Fruit fly (Drosophila melanogaster): ENCODE data around the gene CG42724.
A peak's percentile ranks its signal among the peaks of the same experiment; 100 is the strongest.

Gene CG42724

DNA sequence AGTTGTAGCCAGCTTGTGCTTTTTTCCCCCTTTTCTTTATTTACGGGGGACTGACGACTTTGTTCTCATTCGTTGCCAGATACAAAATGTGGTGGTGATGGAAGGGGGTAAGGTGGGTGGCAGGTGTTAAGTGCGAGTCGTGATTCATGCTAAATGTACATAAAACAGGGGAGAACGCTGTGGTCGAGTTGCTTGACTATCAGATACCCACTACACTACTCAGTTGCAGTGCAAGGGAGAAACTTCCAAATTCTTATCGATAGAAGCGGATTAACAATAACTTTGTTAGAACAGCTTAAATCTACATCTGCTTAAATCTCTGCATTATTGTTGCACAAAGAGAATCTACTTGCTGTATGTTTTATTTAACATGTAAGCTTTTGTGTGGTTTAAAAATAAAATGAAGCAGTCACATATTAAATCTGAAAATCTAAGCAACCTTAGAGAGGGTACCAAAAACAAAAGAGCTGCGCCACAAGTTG is 29.6 kb upstream of the CG42724 start (continued):
- TF ChIP-seq CG10543 (GFP tag; optimal IDR thresholded peaks at IDR 0.05), result no peak
- no peak for TF ChIP-seq CG15011 (GFP tag; optimal IDR thresholded peaks at IDR 0.05)
- no peak for TF ChIP-seq tx (GFP tag; optimal IDR thresholded peaks at IDR 0.05)
- TF ChIP-seq Xbp1 (GFP tag; optimal IDR thresholded peaks at IDR 0.05), result no peak
- TF ChIP-seq tll (GFP tag; optimal IDR thresholded peaks at IDR 0.05), result no peak
- no peak for TF ChIP-seq Sry-δ (GFP tag; optimal IDR thresholded peaks at IDR 0.05)
- no peak for TF ChIP-seq CG16815 (GFP tag; optimal IDR thresholded peaks at IDR 0.05)
- peak; percentile 21 for TF ChIP-seq CG30403 (GFP tag; optimal IDR thresholded peaks at IDR 0.05)
- TF ChIP-seq E2f2 (GFP tag; IDR thresholded peaks at IDR 0.05), result no peak
- TF ChIP-seq CG12236 (GFP tag; optimal IDR thresholded peaks at IDR 0.05), result no peak
- no peak for TF ChIP-seq CG10321 (GFP tag; IDR thresholded peaks at IDR 0.05)
- no peak for TF ChIP-seq CG15073 (GFP tag; optimal IDR thresholded peaks at IDR 0.05)
- no peak for TF ChIP-seq H15 (GFP tag; IDR thresholded peaks at IDR 0.05)
- TF ChIP-seq emc (GFP tag; optimal IDR thresholded peaks at IDR 0.05), result no peak
- TF ChIP-seq ATbp (GFP tag; optimal IDR thresholded peaks at IDR 0.05), result peak; percentile 35
- 0 out of 2 replicates have a peak, but pooled peaks have one; percentile 22 for TF ChIP-seq CG3847 (GFP tag; IDR thresholded peaks at IDR 0.05)
- peak; percentile 49 for TF ChIP-seq nerfin-2 (GFP tag; IDR thresholded peaks at IDR 0.05; ENCODE audit: partially characterized antibody)
- TF ChIP-seq CG14710 (tag; optimal IDR thresholded peaks at IDR 0.05), result no peak
- TF ChIP-seq jigr1 (GFP tag; IDR thresholded peaks at IDR 0.05), result no peak
- TF ChIP-seq Chrac-16 (GFP tag; optimal IDR thresholded peaks at IDR 0.05), result no peak
- no peak for TF ChIP-seq Tbp (GFP tag; optimal IDR thresholded peaks at IDR 0.05)
- no peak for TF ChIP-seq CG17912 (GFP tag; optimal IDR thresholded peaks at IDR 0.05)
- TF ChIP-seq CG5953 (GFP tag; IDR thresholded peaks at IDR 0.05), result no peak
- TF ChIP-seq hbn (GFP tag; IDR thresholded peaks at IDR 0.05; ENCODE audit: partially characterized antibody), result no peak
- no peak for TF ChIP-seq Lim3 (GFP tag; IDR thresholded peaks at IDR 0.05)
- peak; percentile 20 for TF ChIP-seq Sox100B (GFP tag; optimal IDR thresholded peaks at IDR 0.05)
- no peak for TF ChIP-seq CG32767 (GFP tag; IDR thresholded peaks at IDR 0.05)
- TF ChIP-seq Blimp-1 (GFP tag; optimal IDR thresholded peaks at IDR 0.05), result peak; percentile 28
- TF ChIP-seq fd3F (GFP tag; optimal IDR thresholded peaks at IDR 0.05), result no peak
- TF ChIP-seq bowl (GFP tag; IDR thresholded peaks at IDR 0.05), result no peak
- peak; percentile 68 for TF ChIP-seq tna (GFP tag; IDR thresholded peaks at IDR 0.05; ENCODE audit: partially characterized antibody)
- no peak for TF ChIP-seq CG3995 (GFP tag; optimal IDR thresholded peaks at IDR 0.05)
- TF ChIP-seq HLH4C (GFP tag; IDR thresholded peaks at IDR 0.05; ENCODE audit: partially characterized antibody), result peak; percentile 72; the same call in 2 of the 3 replicates
- no peak for TF ChIP-seq toy (GFP tag; IDR thresholded peaks at IDR 0.05)
- peak; percentile 11 for TF ChIP-seq CG7556 (GFP tag; optimal IDR thresholded peaks at IDR 0.05)
- TF ChIP-seq CG7928 (GFP tag; optimal IDR thresholded peaks at IDR 0.05), result no peak
- no peak for TF ChIP-seq p53 (GFP tag; optimal IDR thresholded peaks at IDR 0.05)
- TF ChIP-seq Gug (GFP tag; IDR thresholded peaks at IDR 0.05), result no peak
- no peak for TF ChIP-seq Jarid2 (GFP tag; optimal IDR thresholded peaks at IDR 0.05)
- peak; percentile 15 for TF ChIP-seq CG13775 (GFP tag; optimal IDR thresholded peaks at IDR 0.05)
- no peak for TF ChIP-seq HmgZ (tag; optimal IDR thresholded peaks at IDR 0.05)
- no peak for TF ChIP-seq Oaz (GFP tag; IDR thresholded peaks at IDR 0.05)
- peak; percentile 9 for TF ChIP-seq cwo (GFP tag; optimal IDR thresholded peaks at IDR 0.05)
- no peak for TF ChIP-seq CG14014 (GFP tag; IDR thresholded peaks at IDR 0.05)
- TF ChIP-seq CG15479 (GFP tag; optimal IDR thresholded peaks at IDR 0.05), result no peak
- no peak for TF ChIP-seq wek (GFP tag; optimal IDR thresholded peaks at IDR 0.05)
- TF ChIP-seq CG2712 (tag; optimal IDR thresholded peaks at IDR 0.05), result peak; percentile 24
- TF ChIP-seq Scr (GFP tag; IDR thresholded peaks at IDR 0.05; ENCODE audit: partially characterized antibody), result peak; percentile 31; the same call in 1 of the 2 replicates
- peak; percentile 60 for TF ChIP-seq Bgb (GFP tag; IDR thresholded peaks at IDR 0.05; ENCODE audit: partially characterized antibody)
- no peak for TF ChIP-seq Dp (GFP tag; optimal IDR thresholded peaks at IDR 0.05)
